Worm (Caenorhabditis elegans) whole organism, early embryonic: Measurements from ENCODE around the gene his-70.

Experiments used
- ama-1 ChIP-seq: fragments of 150-350 bp; optimal IDR thresholded peaks from 2 replicates; lab custom pipeline; 2014
- pes-1 ChIP-seq: fragments of 200-800 bp; sonication (Bioruptor generic); IDR thresholded peaks from 2 replicates; pipeline ENCODE4 v1.3.6; 2022; ENCODE audit warnings: missing genetic modification reagents, missing genetic modification characterization, missing compliant biosample characterization
- sea-1 ChIP-seq: fragments of 200-800 bp; sonication (Bioruptor generic); conservative IDR thresholded peaks from 2 replicates; pipeline ENCODE4 v1.3.6; 2022; ENCODE audit warnings: missing genetic modification characterization, missing compliant biosample characterization

DNA sequence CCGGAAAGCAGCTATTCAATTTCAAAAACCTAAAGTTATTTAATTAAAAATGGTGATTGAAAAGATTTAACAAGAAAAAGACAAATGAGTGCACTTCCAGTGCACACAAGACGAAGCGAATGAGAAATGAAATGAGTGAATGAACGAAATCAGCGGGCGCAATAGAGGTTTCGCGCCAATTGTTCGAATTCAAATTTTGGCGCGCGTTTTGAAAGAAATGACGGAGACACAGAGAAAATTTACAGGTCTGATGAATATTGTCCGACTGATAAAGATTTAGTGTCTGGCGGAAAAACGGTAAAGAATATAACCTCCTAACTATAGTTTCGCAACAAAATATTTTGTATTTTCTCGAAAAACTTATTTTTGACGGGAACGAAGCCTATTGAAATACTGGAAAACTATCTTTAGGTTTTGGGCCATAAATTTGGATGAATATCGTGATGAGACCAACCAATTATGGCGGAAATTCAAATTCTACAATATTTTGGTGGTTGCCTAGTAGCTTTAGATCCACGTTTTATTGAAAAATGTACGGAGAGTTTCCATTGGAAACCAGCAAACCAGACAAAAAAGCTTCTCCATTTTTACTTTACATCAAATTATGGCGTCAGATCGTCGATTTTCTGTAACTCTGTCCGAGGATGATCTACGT is 35.6 kb upstream of the his-70 start, which contains the start of gene C03C10.7:
- TF ChIP-seq ama-1 = no peak
- TF ChIP-seq pes-1 = no peak
- TF ChIP-seq sea-1 = no peak
